In genomic region chr3L:21839720-21840641, dm6 we compare ENCODE assay signal across 5 fruit fly cellular contexts.
A peak's percentile ranks its signal among the peaks of the same experiment; 100 is the strongest.
TF ChIP-seq lines count a peak whose summit lies in the region.

No protein-coding gene starts in this region.

TF ChIP-seq in whole organism, adult, 20 proteins besides CTCF, POLR2A, EP300 and RAD21 (continued from another document):
- TF ChIP-seq CG14711 (tag; optimal IDR thresholded peaks at IDR 0.05; lab: Kevin White, UChicago) (peak; percentile 52), toe (GFP tag; optimal IDR thresholded peaks at IDR 0.05; lab: Kevin White, UChicago) (peak; percentile 82), CG11617 (GFP tag; optimal IDR thresholded peaks at IDR 0.05; lab: Kevin White, UChicago) (peak; percentile 87)
TF ChIP-seq in whole organism, adult: peak in this region for 18.

TF ChIP-seq in whole organism, embryonic, 481 proteins besides CTCF, POLR2A, EP300 and RAD21 (continued from another document and continues in another):
- TF ChIP-seq mam (GFP tag; optimal IDR thresholded peaks at IDR 0.05; lab: Kevin White, UChicago), result peak; percentile 95
- TF ChIP-seq H15 (GFP tag; IDR thresholded peaks at IDR 0.05; lab: Robert Waterston, UW), result peak; percentile 85
- TF ChIP-seq Fer2 (tag; optimal IDR thresholded peaks at IDR 0.05; lab: Kevin White, UChicago), result peak; percentile 78
- peak; percentile 78 for TF ChIP-seq twi (tag; optimal IDR thresholded peaks at IDR 0.05; lab: Kevin White, UChicago)
- TF ChIP-seq ttk (GFP tag; IDR thresholded peaks at IDR 0.05; lab: Robert Waterston, UW), result peak; percentile 91
- peak; percentile 16 for TF ChIP-seq MTF-1 (GFP tag; optimal IDR thresholded peaks at IDR 0.05; lab: Kevin White, UChicago; ENCODE audit: borderline replicate concordance)
- TF ChIP-seq CG2712 (tag; optimal IDR thresholded peaks at IDR 0.05; lab: Kevin White, UChicago), result peak; percentile 95
- TF ChIP-seq Scr (GFP tag; IDR thresholded peaks at IDR 0.05; lab: Robert Waterston, UW; ENCODE audit: partially characterized antibody), result no peak
- TF ChIP-seq CG6813 (GFP tag; optimal IDR thresholded peaks at IDR 0.05; lab: Kevin White, UChicago), result peak; percentile 93
- TF ChIP-seq CG1832 (GFP tag; optimal IDR thresholded peaks at IDR 0.05; lab: Kevin White, UChicago), result no peak
- peak; percentile 93 for TF ChIP-seq fd96Cb (tag; optimal IDR thresholded peaks at IDR 0.05; lab: Kevin White, UChicago)
- peak; percentile 63; the same call in 2 of the 3 replicates for TF ChIP-seq C15 (GFP tag; IDR thresholded peaks at IDR 0.05; lab: Robert Waterston, UW)
- TF ChIP-seq Dek (tag; optimal IDR thresholded peaks at IDR 0.05; lab: Kevin White, UChicago), result peak; percentile 88
- TF ChIP-seq CG4404 (GFP tag; IDR thresholded peaks at IDR 0.05; lab: Robert Waterston, UW), result peak; percentile 80
- no peak for TF ChIP-seq h (optimal IDR thresholded peaks at IDR 0.05; lab: Kevin White, UChicago)
- peak; percentile 85 for TF ChIP-seq CG31224 (GFP tag; IDR thresholded peaks at IDR 0.05; lab: Robert Waterston, UW)
- peak; percentile 90 for TF ChIP-seq sisA (GFP tag; IDR thresholded peaks at IDR 0.05; lab: Robert Waterston, UW)
- TF ChIP-seq CG17385 (GFP tag; optimal IDR thresholded peaks at IDR 0.05; lab: Kevin White, UChicago), result peak; percentile 89
- peak; percentile 61; the same call in 1 of the 2 replicates for TF ChIP-seq CG8765 (GFP tag; IDR thresholded peaks at IDR 0.05; lab: Robert Waterston, UW)
- peak; percentile 84 for TF ChIP-seq CG8089 (GFP tag; optimal IDR thresholded peaks at IDR 0.05; lab: Kevin White, UChicago)
- TF ChIP-seq HLH3B (GFP tag; IDR thresholded peaks at IDR 0.05; lab: Robert Waterston, UW), result peak; percentile 87
- TF ChIP-seq CG2116 (GFP tag; optimal IDR thresholded peaks at IDR 0.05; lab: Kevin White, UChicago), result peak; percentile 73
- TF ChIP-seq CG15011 (GFP tag; optimal IDR thresholded peaks at IDR 0.05; lab: Kevin White, UChicago), result peak; percentile 88
- peak; percentile 89 for TF ChIP-seq disco-r (GFP tag; optimal IDR thresholded peaks at IDR 0.05; lab: Kevin White, UChicago)
- peak; percentile 95 for TF ChIP-seq CG2678 (tag; optimal IDR thresholded peaks at IDR 0.05; lab: Kevin White, UChicago)
- peak; percentile 21; the same call in 1 of the 3 replicates for TF ChIP-seq CG14860 (GFP tag; IDR thresholded peaks at IDR 0.05; lab: Robert Waterston, UW; ENCODE audit: partially characterized antibody)
- peak; percentile 95 for TF ChIP-seq ems (GFP tag; optimal IDR thresholded peaks at IDR 0.05; lab: Kevin White, UChicago)
- TF ChIP-seq HLH54F (GFP tag; optimal IDR thresholded peaks at IDR 0.05; lab: Kevin White, UChicago), result peak; percentile 92
- TF ChIP-seq sens (GFP tag; lab: Kevin White, UChicago), result peak; percentile 99
- peak; percentile 81 for TF ChIP-seq al (GFP tag; IDR thresholded peaks at IDR 0.05; lab: Robert Waterston, UW)
- TF ChIP-seq E2f2 (GFP tag; IDR thresholded peaks at IDR 0.05; lab: Robert Waterston, UW), result peak; percentile 74

TF ChIP-seq in whole organism, prepupa, 60 proteins besides CTCF, POLR2A, EP300 and RAD21 (continued from another document and continues in another):
- TF ChIP-seq CG10631 (GFP tag; optimal IDR thresholded peaks at IDR 0.05; lab: Kevin White, UChicago) (peak; percentile 95), Eip78C (GFP tag; lab: Kevin White, UChicago) (peak; percentile 99), topi (GFP tag; optimal IDR thresholded peaks at IDR 0.05; lab: Kevin White, UChicago) (peak; percentile 97), fkh (GFP tag; optimal IDR thresholded peaks at IDR 0.05; lab: Kevin White, UChicago) (peak; percentile 62), CG32006 (GFP tag; optimal IDR thresholded peaks at IDR 0.05; lab: Kevin White, UChicago) (peak; percentile 98), esn (GFP tag; optimal IDR thresholded peaks at IDR 0.05; lab: Kevin White, UChicago) (peak; percentile 98), Met (GFP tag; optimal IDR thresholded peaks at IDR 0.05; lab: Kevin White, UChicago) (peak; percentile 97), CG3919 (GFP tag; optimal IDR thresholded peaks at IDR 0.05; lab: Kevin White, UChicago) (peak; percentile 96), Blimp-1 (GFP tag; optimal IDR thresholded peaks at IDR 0.05; lab: Kevin White, UChicago) (peak; percentile 89), Eip93F (GFP tag; optimal IDR thresholded peaks at IDR 0.05; lab: Kevin White, UChicago) (peak; percentile 70), Gug (GFP tag; IDR thresholded peaks at IDR 0.05; lab: Robert Waterston, UW) (peak; percentile 86), Hr38 (GFP tag; optimal IDR thresholded peaks at IDR 0.05; lab: Kevin White, UChicago) (peak; percentile 15), Sox14 (GFP tag; optimal IDR thresholded peaks at IDR 0.05; lab: Kevin White, UChicago) (peak; percentile 98), CG16779 (tag; optimal IDR thresholded peaks at IDR 0.05; lab: Kevin White, UChicago) (peak; percentile 96), Sox102F (GFP tag; optimal IDR thresholded peaks at IDR 0.05; lab: Kevin White, UChicago) (peak; percentile 98), vri (GFP tag; optimal IDR thresholded peaks at IDR 0.05; lab: Kevin White, UChicago) (peak; percentile 91), CG6808 (GFP tag; optimal IDR thresholded peaks at IDR 0.05; lab: Kevin White, UChicago) (peak; percentile 95), CG8119 (GFP tag; IDR thresholded peaks at IDR 0.05; lab: Robert Waterston, UW) (peak; percentile 96), CG10669 (GFP tag; optimal IDR thresholded peaks at IDR 0.05; lab: Kevin White, UChicago) (peak; percentile 95), Eip75B (GFP tag; optimal IDR thresholded peaks at IDR 0.05; lab: Kevin White, UChicago) (peak; percentile 98), fd59A (GFP tag; optimal IDR thresholded peaks at IDR 0.05; lab: Kevin White, UChicago) (peak; percentile 92), CG4318 (GFP tag; optimal IDR thresholded peaks at IDR 0.05; lab: Kevin White, UChicago) (peak; percentile 95), CG34406 (GFP tag; optimal IDR thresholded peaks at IDR 0.05; lab: Kevin White, UChicago) (peak; percentile 95), salr (GFP tag; optimal IDR thresholded peaks at IDR 0.05; lab: Kevin White, UChicago) (peak; percentile 83 to 98), Ets96B (tag; optimal IDR thresholded peaks at IDR 0.05; lab: Kevin White, UChicago) (peak; percentile 94), CG6163 (GFP tag; IDR thresholded peaks at IDR 0.05; lab: Robert Waterston, UW) (peak; percentile 94), dsx (GFP tag; optimal IDR thresholded peaks at IDR 0.05; lab: Kevin White, UChicago; ENCODE audit: poor library complexity, severe bottlenecking) (peak; percentile 91), eg (GFP tag; IDR thresholded peaks at IDR 0.05; lab: Robert Waterston, UW) (peak; percentile 98), CG6854 (GFP tag; optimal IDR thresholded peaks at IDR 0.05; lab: Kevin White, UChicago) (peak; percentile 95), Hr39 (GFP tag; optimal IDR thresholded peaks at IDR 0.05; lab: Kevin White, UChicago) (peak; percentile 95), Smox (GFP tag; optimal IDR thresholded peaks at IDR 0.05; lab: Kevin White, UChicago) (peak; percentile 97), CG8319 (GFP tag; optimal IDR thresholded peaks at IDR 0.05; lab: Kevin White, UChicago) (peak; percentile 88), CG3032 (tag; optimal IDR thresholded peaks at IDR 0.05; lab: Kevin White, UChicago) (peak; percentile 93)

TF ChIP-seq in whole organism, pupa, 21 proteins besides CTCF, POLR2A, EP300 and RAD21 (continued from another document):
- peak; percentile 83 for TF ChIP-seq CG13204 (GFP tag; optimal IDR thresholded peaks at IDR 0.05; lab: Kevin White, UChicago)

TF ChIP-seq in whole organism, wandering third instar larva, 38 proteins besides CTCF, POLR2A, EP300 and RAD21 (continued from another document):
- TF ChIP-seq usp (GFP tag; optimal IDR thresholded peaks at IDR 0.05; lab: Kevin White, UChicago) (no peak), h (GFP tag; optimal IDR thresholded peaks at IDR 0.05; lab: Kevin White, UChicago) (peak; percentile 96), rgr (GFP tag; optimal IDR thresholded peaks at IDR 0.05; lab: Kevin White, UChicago) (peak; percentile 91), tai (GFP tag; optimal IDR thresholded peaks at IDR 0.05; lab: Kevin White, UChicago) (no peak), woc (GFP tag; optimal IDR thresholded peaks at IDR 0.05; lab: Kevin White, UChicago) (peak; percentile 98), brk (GFP tag; optimal IDR thresholded peaks at IDR 0.05; lab: Kevin White, UChicago) (peak; percentile 78), Hnf4 (GFP tag; optimal IDR thresholded peaks at IDR 0.05; lab: Kevin White, UChicago) (peak; percentile 87), Vsx2 (GFP tag; optimal IDR thresholded peaks at IDR 0.05; lab: Kevin White, UChicago; ENCODE audit: partially characterized antibody) (no peak), CG32264 (GFP tag; optimal IDR thresholded peaks at IDR 0.05; lab: Kevin White, UChicago) (peak; percentile 89), Hr83 (GFP tag; optimal IDR thresholded peaks at IDR 0.05; lab: Kevin White, UChicago; ENCODE audit: poor library complexity, severe bottlenecking) (peak; percentile 47), Dfd (GFP tag; optimal IDR thresholded peaks at IDR 0.05; lab: Kevin White, UChicago) (no peak), lola (GFP tag; optimal IDR thresholded peaks at IDR 0.05; lab: Kevin White, UChicago) (no peak), dl (GFP tag; optimal IDR thresholded peaks at IDR 0.05; lab: Kevin White, UChicago; ENCODE audit: insufficient read depth in 1 of 2, partially characterized antibody in 2 of 2) (no peak), psq (GFP tag; optimal IDR thresholded peaks at IDR 0.05; lab: Kevin White, UChicago) (peak; percentile 86), br (GFP tag; optimal IDR thresholded peaks at IDR 0.05; lab: Kevin White, UChicago) (peak; percentile 97), ey (GFP tag; optimal IDR thresholded peaks at IDR 0.05; lab: Kevin White, UChicago) (peak; percentile 94), Mio (GFP tag; optimal IDR thresholded peaks at IDR 0.05; lab: Kevin White, UChicago) (peak; percentile 54), Hr78 (GFP tag; optimal IDR thresholded peaks at IDR 0.05; lab: Kevin White, UChicago) (no peak)
TF ChIP-seq in whole organism, wandering third instar larva: peak in this region for 25.
